Fruit fly (Drosophila melanogaster): ENCODE results near the gene Prps.

DNA sequence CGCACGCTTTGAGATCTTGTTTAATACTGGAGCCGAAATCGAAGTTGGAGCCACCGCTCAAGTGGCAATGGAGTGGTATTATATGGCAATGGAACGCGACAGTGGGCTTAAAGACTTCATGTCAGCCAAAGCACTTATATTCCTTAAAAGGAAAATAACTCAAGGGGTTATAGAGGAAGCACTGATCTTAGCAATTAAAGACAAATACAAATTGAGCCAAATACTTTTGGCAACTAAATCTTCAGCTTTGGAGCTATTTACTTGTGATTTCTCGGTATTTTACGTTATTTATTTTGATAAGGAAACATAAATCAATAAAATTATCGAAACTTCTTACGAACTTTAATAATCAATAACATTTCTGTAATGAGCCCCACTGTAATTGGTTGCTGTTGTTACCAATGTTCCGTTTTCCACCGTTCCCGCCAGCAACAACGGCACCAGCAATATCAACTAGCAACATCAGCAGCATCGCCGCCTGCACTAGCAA lies 47.6 kb upstream of the Prps start:
- TF ChIP-seq Crg-1 (GFP tag; optimal IDR thresholded peaks at IDR 0.05) (no peak), Mnt (GFP tag; optimal IDR thresholded peaks at IDR 0.05) (no peak), CG5204 (GFP tag; optimal IDR thresholded peaks at IDR 0.05) (no peak)

Data from whole organism, adult.